ENCODE assay signal across 2 fruit fly cellular contexts in the genomic region with DNA sequence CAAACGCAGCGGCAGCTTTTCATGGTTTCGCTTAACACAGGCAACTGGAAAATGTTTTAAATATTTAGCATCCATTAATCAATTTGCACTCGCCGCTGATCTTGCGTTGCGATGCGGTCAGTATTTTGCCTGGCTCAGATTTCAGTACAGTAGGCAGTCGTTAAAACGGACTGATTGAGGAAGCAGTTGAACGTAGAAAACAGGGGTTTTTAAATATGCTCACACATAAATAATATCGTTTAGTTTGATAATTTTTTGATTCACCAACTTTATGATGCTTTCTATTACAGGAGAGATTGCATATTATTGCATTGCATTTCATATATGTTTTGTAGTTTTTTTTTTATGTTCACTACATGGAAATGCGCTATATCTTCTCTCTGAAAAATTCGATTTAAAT.
TF ChIP-seq lines count a peak whose summit lies in the region.

No protein-coding gene starts in this region.

- no peak for TF ChIP-seq CTCF in whole organism, embryonic (GFP tag; optimal IDR thresholded peaks at IDR 0.05; lab: Kevin White, UChicago)

TF ChIP-seq in whole organism, embryonic, 481 proteins besides CTCF, POLR2A, EP300 and RAD21:
- no peak for TF ChIP-seq CG18764 (GFP tag; optimal IDR thresholded peaks at IDR 0.05; lab: Kevin White, UChicago)
- no peak for TF ChIP-seq repo (GFP tag; optimal IDR thresholded peaks at IDR 0.05; lab: Kevin White, UChicago)
- TF ChIP-seq grau (tag; optimal IDR thresholded peaks at IDR 0.05; lab: Kevin White, UChicago) = peak; percentile 4
- no peak for TF ChIP-seq CG6654 (GFP tag; optimal IDR thresholded peaks at IDR 0.05; lab: Kevin White, UChicago)

TF ChIP-seq in whole organism, prepupa, 60 proteins besides CTCF, POLR2A, EP300 and RAD21:
- peak; percentile 15 for TF ChIP-seq Hr4 (GFP tag; optimal IDR thresholded peaks at IDR 0.05; lab: Kevin White, UChicago)
- no peak for TF ChIP-seq CG3919 (GFP tag; optimal IDR thresholded peaks at IDR 0.05; lab: Kevin White, UChicago)
- peak; percentile 51 for TF ChIP-seq Eip78C (GFP tag; lab: Kevin White, UChicago)
- no peak for TF ChIP-seq CG10631 (GFP tag; optimal IDR thresholded peaks at IDR 0.05; lab: Kevin White, UChicago)
- TF ChIP-seq svp (GFP tag; lab: Kevin White, UChicago) = peak; percentile 89
- peak; percentile 15 for TF ChIP-seq CG32006 (GFP tag; optimal IDR thresholded peaks at IDR 0.05; lab: Kevin White, UChicago)
- TF ChIP-seq CG4318 (GFP tag; optimal IDR thresholded peaks at IDR 0.05; lab: Kevin White, UChicago) = no peak
